Worm (Caenorhabditis elegans) whole organism, L4/young adult: Measurements from ENCODE around the gene pef-1.

Experiments
- W03F9.2 ChIP-seq: fragments of 150-350 bp; optimal IDR thresholded peaks from 2 replicates; lab custom pipeline; 2014; ENCODE audit warnings: missing biosample characterization, missing genetic modification characterization
- dao-5 ChIP-seq: sonication (generic microtip); optimal IDR thresholded peaks from 2 replicates; lab custom pipeline; 2016; ENCODE audit warnings: missing genotype, missing genetic modification characterization, moderate library complexity, missing compliant biosample characterization
- him-1 ChIP-seq: sonication (generic microtip); optimal IDR thresholded peaks from 2 replicates; lab custom pipeline; 2016; ENCODE audit warnings: missing genotype, missing genetic modification reagents, missing genetic modification characterization, missing compliant biosample characterization

Gene pef-1

ce11 chrIII:926216-926615 lies at the start of gene pef-1:
Gene pef-1, minus strand, starts transcription at chrIII:926316.
- no peak for TF ChIP-seq him-1 (tag; lab: Kevin White, UChicago)
- TF ChIP-seq dao-5 (tag; lab: Kevin White, UChicago) = no peak
- TF ChIP-seq W03F9.2 = no peak

ce11 chrIII:970928-971327 lies 44.8 kb upstream of the pef-1 start:
- TF ChIP-seq W03F9.2 (no peak), dao-5 (tag; lab: Kevin White, UChicago) (no peak), him-1 (tag; lab: Kevin White, UChicago) (no peak)

ce11 chrIII:966259-966658 lies 40.1 kb upstream of the pef-1 start:
- no peak for TF ChIP-seq dao-5 (tag; lab: Kevin White, UChicago)
- TF ChIP-seq W03F9.2 = no peak
- TF ChIP-seq him-1 (tag; lab: Kevin White, UChicago) = no peak

ce11 chrIII:964637-965036 lies 38.5 kb upstream of the pef-1 start:
- TF ChIP-seq dao-5 (tag; lab: Kevin White, UChicago) (no peak), W03F9.2 (no peak), him-1 (tag; lab: Kevin White, UChicago) (no peak)

- TF ChIP-seq dao-5 (tag; lab: Kevin White, UChicago) = no peak
- no peak for TF ChIP-seq W03F9.2
- no peak for TF ChIP-seq him-1 (tag; lab: Kevin White, UChicago)
Observed at ce11 chrIII:961948-962347, 35.8 kb upstream of the pef-1 start, which contains the start of gene fbxa-51. Gene fbxa-51, plus strand, starts transcription at chrIII:962269.

- TF ChIP-seq dao-5 (tag; lab: Kevin White, UChicago) (no peak), W03F9.2 (no peak), him-1 (tag; lab: Kevin White, UChicago) (no peak)
Observed at ce11 chrIII:955981-956380, 29.9 kb upstream of the pef-1 start, which contains the start of gene fbxa-54. Gene fbxa-54, plus strand, starts transcription at chrIII:956334.

- TF ChIP-seq dao-5 (tag; lab: Kevin White, UChicago) (no peak), him-1 (tag; lab: Kevin White, UChicago) (no peak), W03F9.2 (no peak)
Observed at ce11 chrIII:954553-954952, 28.4 kb upstream of the pef-1 start, which contains the start of the genes T12B5.15 and T12B5.14. Gene T12B5.15, minus strand, starts transcription at chrIII:954653. Gene T12B5.14, plus strand, starts transcription at chrIII:954873.

- TF ChIP-seq dao-5 (tag; lab: Kevin White, UChicago) (no peak), W03F9.2 (no peak), him-1 (tag; lab: Kevin White, UChicago) (no peak)
Observed at ce11 chrIII:952184-952583, 26.1 kb upstream of the pef-1 start, which contains the start of gene fbxa-10. Gene fbxa-10, plus strand, starts transcription at chrIII:952390.

- no peak for TF ChIP-seq W03F9.2
- no peak for TF ChIP-seq him-1 (tag; lab: Kevin White, UChicago)
- TF ChIP-seq dao-5 (tag; lab: Kevin White, UChicago) = no peak
Observed at ce11 chrIII:950472-950871, 24.4 kb upstream of the pef-1 start, which contains the start of the genes fbxa-67 and fbxa-11. Gene fbxa-67, minus strand, starts transcription at chrIII:950670. Gene fbxa-11, plus strand, starts transcription at chrIII:950869.

ce11 chrIII:946250-946725 lies 20.2 kb upstream of the pef-1 start, which contains the start of gene fbxa-60:
Gene fbxa-60, minus strand, starts transcription at chrIII:946300.
- no peak for TF ChIP-seq dao-5 (tag; lab: Kevin White, UChicago)
- TF ChIP-seq W03F9.2 = no peak
- TF ChIP-seq him-1 (tag; lab: Kevin White, UChicago) = no peak

- no peak for TF ChIP-seq W03F9.2
- TF ChIP-seq dao-5 (tag; lab: Kevin White, UChicago) = no peak
- TF ChIP-seq him-1 (tag; lab: Kevin White, UChicago) = no peak
Observed at ce11 chrIII:943426-943927, 17.4 kb upstream of the pef-1 start, which contains the start of gene fbxa-59. Gene fbxa-59, minus strand, starts transcription at chrIII:943476.

ce11 chrIII:941958-942357 lies 15.8 kb upstream of the pef-1 start:
- TF ChIP-seq dao-5 (tag; lab: Kevin White, UChicago) (no peak), him-1 (tag; lab: Kevin White, UChicago) (no peak), W03F9.2 (no peak)

- TF ChIP-seq W03F9.2 (no peak), him-1 (tag; lab: Kevin White, UChicago) (no peak), dao-5 (tag; lab: Kevin White, UChicago) (no peak)
Observed at ce11 chrIII:938569-938968, 12.5 kb upstream of the pef-1 start, which contains the start of gene fbxa-22. Gene fbxa-22, plus strand, starts transcription at chrIII:938869.

ce11 chrIII:937961-938360 lies 11.8 kb upstream of the pef-1 start, which contains the start of gene fbxa-56:
Gene fbxa-56, minus strand, starts transcription at chrIII:938061.
- TF ChIP-seq W03F9.2 (no peak), him-1 (tag; lab: Kevin White, UChicago) (no peak)
